Worm (Caenorhabditis elegans): ENCODE measurements around the gene prmt-4.

DNA sequence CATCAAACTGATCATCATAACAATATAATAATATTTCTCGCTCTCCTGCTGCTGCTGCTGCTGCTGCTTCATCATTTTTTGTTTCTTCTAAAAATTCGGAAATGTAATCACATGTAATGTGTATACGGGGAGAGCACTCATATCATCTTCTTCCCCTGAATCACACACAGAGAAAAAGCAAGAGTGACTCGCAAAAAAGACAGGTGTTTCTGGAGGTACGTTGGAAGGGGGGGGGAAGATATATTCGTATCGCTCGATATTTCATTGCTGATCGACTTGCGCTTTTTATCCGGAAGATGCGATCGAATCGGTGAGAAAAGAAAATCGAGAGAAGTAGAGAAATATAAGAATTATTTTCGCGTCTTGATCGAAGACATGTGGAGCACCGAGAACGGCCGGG is 4.2 kb upstream of the prmt-4 start:
- TF ChIP-seq unc-39 (tag; optimal IDR thresholded peaks at IDR 0.05) = no peak
- TF ChIP-seq nhr-11 (tag; optimal IDR thresholded peaks at IDR 0.05) = no peak
- TF ChIP-seq ztf-7 (tag; optimal IDR thresholded peaks at IDR 0.05) = no peak
- no peak for TF ChIP-seq lin-13 (GFP tag; optimal IDR thresholded peaks at IDR 0.05)
- no peak for TF ChIP-seq pqm-1 (tag; optimal IDR thresholded peaks at IDR 0.05)
- no peak for TF ChIP-seq ztf-11 (tag; optimal IDR thresholded peaks at IDR 0.05)
- TF ChIP-seq aly-2 (tag; optimal IDR thresholded peaks at IDR 0.05) = no peak
- no peak for TF ChIP-seq zfp-3 (GFP tag; conservative IDR thresholded peaks at IDR 0.05)
- no peak for TF ChIP-seq nhr-237 (tag; optimal IDR thresholded peaks at IDR 0.05)
- no peak for TF ChIP-seq unc-62 (GFP tag; optimal IDR thresholded peaks at IDR 0.05 in 1 of 2)
- TF ChIP-seq unc-62 (tag; optimal IDR thresholded peaks at IDR 0.05) = no peak
- TF ChIP-seq nhr-111 (GFP tag; optimal IDR thresholded peaks at IDR 0.05) = no peak
- TF ChIP-seq spr-1 (tag; optimal IDR thresholded peaks at IDR 0.05) = no peak
- no peak for TF ChIP-seq madf-5 (GFP tag; IDR thresholded peaks at IDR 0.05)
